Fruit fly (Drosophila melanogaster) whole organism, prepupa: ENCODE measurements around the gene GILT2.

Experiments used
- Blimp-1 ChIP-seq: fragments of 200-800 bp; sonication (Bioruptor generic); optimal IDR thresholded peaks from 3 replicates; lab custom pipeline; 2017; ENCODE audit warnings: missing biosample characterization, missing genetic modification characterization, mild to moderate bottlenecking, moderate library complexity, missing genetic modification reagents
- CG10631 ChIP-seq: fragments of 200-800 bp; sonication (Bioruptor generic); optimal IDR thresholded peaks from 2 replicates; lab custom pipeline; 2016; ENCODE audit warnings: missing biosample characterization, missing genetic modification characterization
- CG10669 ChIP-seq: fragments of 200-800 bp; sonication (Bioruptor generic); optimal IDR thresholded peaks from 3 replicates; lab custom pipeline; 2018; ENCODE audit warnings: missing biosample characterization, mild to moderate bottlenecking, missing genetic modification characterization, moderate library complexity
- CG11294 ChIP-seq: fragments of 200-800 bp; sonication (Bioruptor generic); IDR thresholded peaks from 2 replicates; pipeline ENCODE4 v1.3.6; 2022; ENCODE audit warnings: missing biosample characterization, missing genetic modification characterization
- CG11762 ChIP-seq: fragments of 200-800 bp; sonication (Bioruptor generic); optimal IDR thresholded peaks from 3 replicates; lab custom pipeline; 2016; ENCODE audit warnings: missing biosample characterization, missing genetic modification characterization; ENCODE audit not compliant: insufficient read depth
- CG11902 ChIP-seq: fragments of 200-800 bp; sonication (Bioruptor generic); optimal IDR thresholded peaks from 3 replicates; lab custom pipeline; 2016; ENCODE audit warnings: missing biosample characterization, missing genetic modification characterization
- CG15336 ChIP-seq: fragments of 200-800 bp; sonication (Bioruptor generic); IDR thresholded peaks from 2 replicates; pipeline ENCODE4 v1.3.6; 2022; ENCODE audit warnings: missing biosample characterization, missing genetic modification characterization
- CG1621 ChIP-seq: fragments of 200-800 bp; sonication (Bioruptor generic); optimal IDR thresholded peaks from 3 replicates; lab custom pipeline; 2018; ENCODE audit warnings: missing biosample characterization, mild to moderate bottlenecking, missing genetic modification characterization
- CG16779 ChIP-seq: fragments of 200-800 bp; sonication (Bioruptor generic); optimal IDR thresholded peaks from 3 replicates; lab custom pipeline; 2017; ENCODE audit warnings: missing biosample characterization, mild to moderate bottlenecking, missing genetic modification characterization
- CG3032 ChIP-seq: fragments of 200-800 bp; optimal IDR thresholded peaks from 2 replicates; lab custom pipeline; 2019; ENCODE audit warnings: missing biosample characterization, mild to moderate bottlenecking, missing genetic modification characterization, moderate library complexity
- CG31627 ChIP-seq: fragments of 200-800 bp; sonication (Bioruptor generic); optimal IDR thresholded peaks from 3 replicates; lab custom pipeline; 2016; ENCODE audit warnings: missing biosample characterization, missing genetic modification characterization
- CG32006 ChIP-seq: fragments of 200-800 bp; sonication (Bioruptor generic); optimal IDR thresholded peaks from 3 replicates; lab custom pipeline; 2017; ENCODE audit warnings: missing biosample characterization, mild to moderate bottlenecking, missing genetic modification characterization
- CG34406 ChIP-seq: fragments of 200-800 bp; sonication (Bioruptor generic); optimal IDR thresholded peaks from 3 replicates; lab custom pipeline; 2016; ENCODE audit warnings: missing biosample characterization, missing genetic modification characterization
- CG3919 ChIP-seq: fragments of 200-800 bp; sonication (Bioruptor generic); optimal IDR thresholded peaks from 3 replicates; lab custom pipeline; 2016; ENCODE audit warnings: missing biosample characterization, missing genetic modification characterization
- CG4318 ChIP-seq: fragments of 200-800 bp; sonication (Bioruptor generic); optimal IDR thresholded peaks from 3 replicates; lab custom pipeline; 2017; ENCODE audit warnings: missing biosample characterization, mild to moderate bottlenecking, missing genetic modification characterization
- CG6163 ChIP-seq: fragments of 200-800 bp; sonication (Bioruptor generic); IDR thresholded peaks from 3 replicates; pipeline ENCODE4 v1.3.6; 2022; ENCODE audit warnings: missing biosample characterization, missing genetic modification characterization
- CG6808 ChIP-seq: fragments of 200-800 bp; sonication (Bioruptor generic); optimal IDR thresholded peaks from 3 replicates; lab custom pipeline; 2017; ENCODE audit warnings: missing biosample characterization, missing genetic modification characterization, mild to moderate bottlenecking, moderate library complexity, missing genetic modification reagents
- CG7368 ChIP-seq: fragments of 200-800 bp; sonication (Bioruptor generic); optimal IDR thresholded peaks from 3 replicates; lab custom pipeline; 2016; ENCODE audit warnings: missing biosample characterization, missing genetic modification characterization
- CG8119 ChIP-seq: fragments of 200-800 bp; sonication (Bioruptor generic); IDR thresholded peaks from 3 replicates; pipeline ENCODE4 v1.3.6; 2022; ENCODE audit warnings: missing biosample characterization, missing genetic modification characterization
- CG8632 ChIP-seq: fragments of 200-800 bp; sonication (Bioruptor generic); optimal IDR thresholded peaks from 3 replicates; lab custom pipeline; 2016; ENCODE audit warnings: missing biosample characterization, missing genetic modification characterization
- Eip75B ChIP-seq: fragments of 200-800 bp; sonication (Bioruptor generic); optimal IDR thresholded peaks from 3 replicates; lab custom pipeline; 2016; ENCODE audit warnings: missing biosample characterization, missing genetic modification characterization
- Eip78C ChIP-seq: fragments of 200-800 bp; sonication (Bioruptor generic); peaks from one replicate; lab custom pipeline; 2016; ENCODE audit warnings: missing biosample characterization, missing genetic modification characterization
- Eip93F ChIP-seq: fragments of 200-800 bp; sonication (Bioruptor generic); optimal IDR thresholded peaks from 2 replicates; lab custom pipeline; 2016; ENCODE audit warnings: missing biosample characterization, mild to moderate bottlenecking, missing genetic modification characterization
- Ets21C ChIP-seq: fragments of 200-800 bp; sonication (Bioruptor generic); optimal IDR thresholded peaks from 3 replicates; lab custom pipeline; 2016; ENCODE audit warnings: missing biosample characterization, missing genetic modification characterization
- Hr39 ChIP-seq: fragments of 200-800 bp; sonication (Bioruptor generic); optimal IDR thresholded peaks from 2 replicates; lab custom pipeline; 2016; ENCODE audit warnings: missing biosample characterization, missing genetic modification characterization
- Lpt ChIP-seq: fragments of 200-800 bp; sonication (Bioruptor generic); optimal IDR thresholded peaks from 3 replicates; lab custom pipeline; 2016; ENCODE audit warnings: missing biosample characterization, missing genetic modification characterization
- Met ChIP-seq: fragments of 200-800 bp; sonication (Bioruptor generic); optimal IDR thresholded peaks from 3 replicates; lab custom pipeline; 2016; ENCODE audit warnings: missing biosample characterization, missing genetic modification characterization
- Sox102F ChIP-seq: fragments of 200-800 bp; sonication (Bioruptor generic); optimal IDR thresholded peaks from 2 replicates; lab custom pipeline; 2016; ENCODE audit warnings: missing biosample characterization, mild to moderate bottlenecking, missing genetic modification characterization
- Sox14 ChIP-seq: fragments of 200-800 bp; sonication (Bioruptor generic); optimal IDR thresholded peaks from 3 replicates; lab custom pipeline; 2016; ENCODE audit warnings: missing biosample characterization, missing genetic modification characterization
- Sox15 ChIP-seq: fragments of 200-800 bp; sonication (Bioruptor generic); optimal IDR thresholded peaks from 3 replicates; lab custom pipeline; 2016; ENCODE audit warnings: missing biosample characterization, missing genetic modification characterization
- achi ChIP-seq: fragments of 200-800 bp; sonication (Bioruptor generic); optimal IDR thresholded peaks from 3 replicates; lab custom pipeline; 2016; ENCODE audit warnings: missing biosample characterization, missing genetic modification characterization
- acj6 ChIP-seq: fragments of 200-800 bp; sonication (Bioruptor generic); optimal IDR thresholded peaks from 3 replicates; lab custom pipeline; 2016; ENCODE audit warnings: missing biosample characterization, missing genetic modification characterization
- dac ChIP-seq: fragments of 200-800 bp; sonication (Bioruptor generic); optimal IDR thresholded peaks from 2 replicates; lab custom pipeline; 2017; ENCODE audit warnings: missing biosample characterization, mild to moderate bottlenecking, missing genetic modification characterization
- dsx ChIP-seq: fragments of 200-800 bp; optimal IDR thresholded peaks from 3 replicates; lab custom pipeline; 2019; ENCODE audit warnings: missing biosample characterization, mild to moderate bottlenecking, missing genetic modification characterization, moderate library complexity; ENCODE audit not compliant: poor library complexity, severe bottlenecking
- eg ChIP-seq: fragments of 200-800 bp; sonication (Bioruptor generic); IDR thresholded peaks from 3 replicates; pipeline ENCODE4 v1.3.6; 2022; ENCODE audit warnings: missing biosample characterization, missing genetic modification characterization
- esn ChIP-seq: fragments of 200-800 bp; sonication (Bioruptor generic); optimal IDR thresholded peaks from 2 replicates; lab custom pipeline; 2016; ENCODE audit warnings: missing biosample characterization, mild to moderate bottlenecking, missing genetic modification characterization, moderate library complexity
- fd59A ChIP-seq: fragments of 200-800 bp; sonication (Bioruptor generic); optimal IDR thresholded peaks from 2 replicates; lab custom pipeline; 2017; ENCODE audit warnings: missing biosample characterization, mild to moderate bottlenecking, missing genetic modification characterization, missing genetic modification reagents
- fd85E ChIP-seq: fragments of 200-800 bp; sonication (Bioruptor generic); optimal IDR thresholded peaks from 3 replicates; lab custom pipeline; 2016; ENCODE audit warnings: missing biosample characterization, missing genetic modification characterization
- lz ChIP-seq: fragments of 200-800 bp; sonication (Bioruptor generic); optimal IDR thresholded peaks from 3 replicates; lab custom pipeline; 2016; ENCODE audit warnings: missing biosample characterization, missing genetic modification characterization
- net ChIP-seq: fragments of 200-800 bp; sonication (Bioruptor generic); optimal IDR thresholded peaks from 3 replicates; lab custom pipeline; 2016; ENCODE audit warnings: missing biosample characterization, missing genetic modification characterization
- salr ChIP-seq, 2 experiments: fragments of 200-800 bp; sonication (Bioruptor generic); optimal IDR thresholded peaks; 3 replicates each; lab custom pipeline; 2016 to 2018; ENCODE audit warnings: missing biosample characterization in 2 of 2, missing genetic modification characterization in 2 of 2, mild to moderate bottlenecking in 1 of 2
- spab ChIP-seq: fragments of 200-800 bp; sonication (Bioruptor generic); optimal IDR thresholded peaks from 2 replicates; lab custom pipeline; 2017; ENCODE audit warnings: missing biosample characterization, mild to moderate bottlenecking, missing genetic modification characterization, missing genetic modification reagents
- ss ChIP-seq, 2 experiments: fragments of 200-800 bp; sonication (Bioruptor generic); optimal IDR thresholded peaks; 2 replicates in 1 of 2; 3 replicates in 1 of 2; lab custom pipeline; 2017 to 2018; ENCODE audit warnings: mild to moderate bottlenecking in 2 of 2, missing biosample characterization in 2 of 2, missing genetic modification characterization in 2 of 2, moderate library complexity in 1 of 2
- svp ChIP-seq: fragments of 200-800 bp; sonication (Bioruptor generic); peaks from one replicate; lab custom pipeline; 2016; ENCODE audit warnings: missing biosample characterization, missing genetic modification characterization
- topi ChIP-seq: fragments of 200-800 bp; sonication (Bioruptor generic); optimal IDR thresholded peaks from 3 replicates; lab custom pipeline; 2016; ENCODE audit warnings: missing biosample characterization, missing genetic modification characterization
- vri ChIP-seq: fragments of 200-800 bp; sonication (Bioruptor generic); optimal IDR thresholded peaks from 3 replicates; lab custom pipeline; 2016; ENCODE audit warnings: missing biosample characterization, mild to moderate bottlenecking, missing genetic modification characterization

The GILT2 gene

dm6 chr3R:23668583-23668982 is 10.1 kb upstream of the GILT2 start:
- no peak for TF ChIP-seq Blimp-1
- TF ChIP-seq fd85E, result no peak
- TF ChIP-seq fd59A, result no peak
- no peak for TF ChIP-seq lz (GFP tag; lab: Kevin White, UChicago)
- no peak for TF ChIP-seq Sox14
- TF ChIP-seq CG1621 (tag; lab: Kevin White, UChicago), result no peak
- TF ChIP-seq vri (GFP tag; lab: Kevin White, UChicago), result peak; percentile 13
- TF ChIP-seq svp (GFP tag; lab: Kevin White, UChicago), result peak; percentile 32

DNA sequence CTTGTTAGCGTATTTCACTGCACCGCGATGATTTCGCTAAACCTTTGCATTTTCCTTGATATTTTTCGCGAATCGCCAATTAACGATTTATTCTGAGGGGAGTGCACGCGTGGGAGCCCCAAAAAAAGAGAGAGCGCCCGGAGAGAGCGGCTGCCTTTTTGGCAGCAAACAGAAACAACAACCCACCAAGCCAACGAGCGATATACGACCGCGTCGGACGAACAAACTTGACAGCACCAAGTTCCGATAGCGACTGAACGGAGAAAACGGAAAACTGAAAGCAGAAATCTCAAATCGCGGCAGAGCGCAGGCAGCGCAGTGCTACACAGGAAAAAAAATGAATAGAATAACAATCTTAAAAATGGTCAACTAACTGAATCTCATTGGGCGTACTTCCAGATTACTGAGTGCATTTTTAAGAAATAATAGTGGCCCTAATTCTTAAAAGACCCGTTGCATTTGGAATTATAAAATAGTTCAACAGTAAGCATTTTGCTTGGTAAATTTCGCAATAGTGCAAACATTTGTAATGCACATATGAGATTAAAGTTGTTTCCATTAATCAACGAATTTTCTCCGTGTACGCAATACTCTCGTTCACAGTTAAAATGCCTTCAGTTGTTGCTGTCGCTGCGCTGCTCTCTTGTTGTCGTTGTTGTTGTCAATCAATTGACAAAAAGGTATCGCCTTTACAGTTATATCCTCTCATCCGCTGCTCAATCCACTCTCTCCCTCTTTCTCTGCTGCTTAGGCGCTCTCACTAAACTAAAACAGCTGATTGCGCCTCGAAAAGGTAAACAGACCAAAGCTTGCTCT is 9.1 kb upstream of the GILT2 start, which contains the start of gene CG31145:
TSS of gene CG31145 (minus strand) at position 259 of the 816 bp plus-strand sequence.
- TF ChIP-seq CG11762 (GFP tag; lab: Kevin White, UChicago) (peak; percentile 100), CG11294 (GFP tag; lab: Robert Waterston, UW) (peak; percentile 99), lz (GFP tag; lab: Kevin White, UChicago) (peak; percentile 100), CG10631 (GFP tag; lab: Kevin White, UChicago) (peak; percentile 100), CG6808 (GFP tag; lab: Kevin White, UChicago) (peak; percentile 98), CG6163 (GFP tag; lab: Robert Waterston, UW) (peak; percentile 99), Met (peak; percentile 100), CG11902 (GFP tag; lab: Kevin White, UChicago) (peak; percentile 99), acj6 (GFP tag; lab: Kevin White, UChicago) (peak; percentile 100), topi (GFP tag; lab: Kevin White, UChicago) (peak; percentile 100), Sox14 (peak; percentile 100), CG16779 (tag; lab: Kevin White, UChicago) (peak; percentile 99), CG8119 (GFP tag; lab: Robert Waterston, UW) (peak; percentile 100), CG15336 (GFP tag; lab: Robert Waterston, UW) (peak; percentile 100), CG3919 (peak; percentile 100), vri (GFP tag; lab: Kevin White, UChicago) (peak; percentile 98), CG8632 (GFP tag; lab: Kevin White, UChicago) (peak; percentile 100), CG34406 (peak; percentile 100), esn (peak; percentile 100), dac (GFP tag; lab: Kevin White, UChicago) (peak; percentile 100), CG32006 (GFP tag; lab: Kevin White, UChicago) (peak; percentile 100), Sox15 (GFP tag; lab: Kevin White, UChicago) (peak; percentile 100), Eip78C (peak; percentile 100), CG7368 (peak; percentile 99), fd85E (peak; percentile 98), achi (GFP tag; lab: Kevin White, UChicago) (peak; percentile 99), Blimp-1 (peak; percentile 98), eg (peak; percentile 99), spab (GFP tag; lab: Kevin White, UChicago) (peak; percentile 99), fd59A (peak; percentile 99), Hr39 (GFP tag; lab: Kevin White, UChicago) (peak; percentile 100), CG4318 (peak; percentile 100), dsx (GFP tag; lab: Kevin White, UChicago) (peak; percentile 98), Lpt (peak; percentile 100), Eip93F (GFP tag; lab: Kevin White, UChicago) (peak; percentile 98), svp (GFP tag; lab: Kevin White, UChicago) (peak; percentile 100), Sox102F (GFP tag; lab: Kevin White, UChicago) (peak; percentile 100), CG10669 (GFP tag; lab: Kevin White, UChicago) (peak; percentile 100), CG3032 (tag; lab: Kevin White, UChicago) (peak; percentile 99), CG31627 (GFP tag; lab: Kevin White, UChicago) (peak; percentile 100), net (GFP tag; lab: Kevin White, UChicago) (peak; percentile 100), Eip75B (GFP tag; lab: Kevin White, UChicago) (peak; percentile 100), salr (GFP tag; optimal IDR thresholded peaks at IDR 0.05; lab: Kevin White, UChicago) (peak; percentile 98 to 100), ss (GFP tag; optimal IDR thresholded peaks at IDR 0.05; lab: Kevin White, UChicago) (peak; percentile 97 to 99), Ets21C (GFP tag; lab: Kevin White, UChicago) (peak; percentile 99), CG1621 (tag; lab: Kevin White, UChicago) (peak; percentile 99)
